Worm (Caenorhabditis elegans) whole organism, young adult: ENCODE measurements around the gene daz-1.

Source experiments
- B0019.2 ChIP-seq: fragments of 200-800 bp; sonication (Bioruptor generic); conservative IDR thresholded peaks from 2 replicates; pipeline ENCODE4 v1.3.6; 2022; ENCODE audit warnings: missing genetic modification reagents, missing genetic modification characterization, missing compliant biosample characterization
- B0035.1 ChIP-seq: sonication (generic microtip); optimal IDR thresholded peaks from 2 replicates; lab custom pipeline; 2016; ENCODE audit warnings: missing genetic modification characterization, mild to moderate bottlenecking, missing compliant biosample characterization, missing genotype, missing genetic modification reagents
- D2030.7 ChIP-seq: fragments of 200-800 bp; sonication (Bioruptor generic); IDR thresholded peaks from 2 replicates; pipeline ENCODE4 v1.3.6; 2022; ENCODE audit warnings: missing genetic modification reagents, missing genetic modification characterization, missing compliant biosample characterization
- F39B2.1 ChIP-seq: fragments of 200-800 bp; sonication (Bioruptor generic); IDR thresholded peaks from 2 replicates; pipeline ENCODE4 v1.3.6; 2022; ENCODE audit warnings: missing genetic modification reagents, missing genetic modification characterization, missing compliant biosample characterization
- F57A8.1 ChIP-seq: fragments of 200-800 bp; sonication (Bioruptor generic); optimal IDR thresholded peaks from 2 replicates; lab custom pipeline; 2018; ENCODE audit warnings: mild to moderate bottlenecking, missing genetic modification characterization, moderate library complexity, missing compliant biosample characterization
- F57C9.4 ChIP-seq: sonication (generic microtip); optimal IDR thresholded peaks from 2 replicates; lab custom pipeline; 2017; ENCODE audit warnings: mild to moderate bottlenecking, missing genetic modification characterization, missing compliant biosample characterization
- K11D2.4 ChIP-seq: fragments of 200-800 bp; sonication (Bioruptor generic); IDR thresholded peaks from 2 replicates; pipeline ENCODE4 v1.3.6; 2022; ENCODE audit warnings: missing genetic modification reagents, missing genetic modification characterization, missing compliant biosample characterization
- Y67H2A.10 ChIP-seq: fragments of 200-800 bp; sonication (Bioruptor generic); conservative IDR thresholded peaks from 2 replicates; pipeline ENCODE4 v1.3.6; 2022; ENCODE audit warnings: missing genetic modification reagents, missing genetic modification characterization, missing compliant biosample characterization
- Y79H2A.3 ChIP-seq: fragments of 200-800 bp; sonication (Bioruptor generic); conservative IDR thresholded peaks from 2 replicates; pipeline ENCODE4 v1.3.6; 2022; ENCODE audit warnings: missing genetic modification reagents, missing genetic modification characterization, missing compliant biosample characterization
- atf-7 ChIP-seq: sonication (generic microtip); optimal IDR thresholded peaks from 2 replicates; lab custom pipeline; 2017; ENCODE audit warnings: mild to moderate bottlenecking, missing genetic modification characterization, missing compliant biosample characterization
- attf-5 ChIP-seq: fragments of 200-800 bp; sonication (Bioruptor generic); optimal IDR thresholded peaks from 2 replicates; lab custom pipeline; 2018; ENCODE audit warnings: mild to moderate bottlenecking, missing genetic modification characterization, missing compliant biosample characterization
- cebp-1 ChIP-seq, 2 experiments: fragments of 200-800 bp in 1 of 2; sonication (Bioruptor generic) in 1 of 2; sonication (generic microtip) in 1 of 2; IDR thresholded peaks in 1 of 2; optimal IDR thresholded peaks in 1 of 2; 2 replicates each; pipeline versions ENCODE4 v1.3.6 to Lab custom; 2017 to 2022; ENCODE audit warnings: missing compliant biosample characterization in 2 of 2, missing genetic modification characterization in 2 of 2, mild to moderate bottlenecking in 1 of 2, missing genetic modification reagents in 1 of 2, moderate library complexity in 1 of 2
- cebp-2 ChIP-seq: fragments of 200-800 bp; sonication (Bioruptor generic); IDR thresholded peaks from 2 replicates; pipeline ENCODE4 v1.3.6; 2022; ENCODE audit warnings: missing genetic modification characterization, missing compliant biosample characterization
- ceh-91 ChIP-seq: fragments of 200-800 bp; sonication (Bioruptor generic); IDR thresholded peaks from 2 replicates; pipeline ENCODE4 v1.3.6; 2022; ENCODE audit warnings: missing genetic modification reagents, missing genetic modification characterization, missing compliant biosample characterization
- efl-1 ChIP-seq: fragments of 150-350 bp; optimal IDR thresholded peaks from 2 replicates; lab custom pipeline; 2014; ENCODE audit warnings: missing biosample characterization, missing genetic modification reagents, missing genetic modification characterization
- egl-18 ChIP-seq: fragments of 200-800 bp; sonication (Bioruptor generic); IDR thresholded peaks from 2 replicates; pipeline ENCODE4 v1.3.6; 2022; ENCODE audit warnings: missing genetic modification reagents, missing genetic modification characterization, missing compliant biosample characterization
- egrh-3 ChIP-seq: fragments of 200-800 bp; sonication (Bioruptor generic); IDR thresholded peaks from 2 replicates; pipeline ENCODE4 v1.3.6; 2022; ENCODE audit warnings: missing genetic modification reagents, missing genetic modification characterization, missing compliant biosample characterization
- ekl-4 ChIP-seq: fragments of 200-800 bp; sonication (Bioruptor generic); IDR thresholded peaks from 2 replicates; pipeline ENCODE4 v1.3.6; 2022; ENCODE audit warnings: missing genetic modification reagents, missing genetic modification characterization, missing compliant biosample characterization
- ets-4 ChIP-seq: fragments of 200-800 bp; sonication (Bioruptor generic); optimal IDR thresholded peaks from 2 replicates; lab custom pipeline; 2018; ENCODE audit warnings: mild to moderate bottlenecking, missing genetic modification characterization, missing compliant biosample characterization
- gei-17 ChIP-seq: fragments of 200-800 bp; sonication (Bioruptor generic); optimal IDR thresholded peaks from 2 replicates; lab custom pipeline; 2018; ENCODE audit warnings: mild to moderate bottlenecking, missing genetic modification characterization, missing compliant biosample characterization
- hlh-26 ChIP-seq: fragments of 200-800 bp; sonication (Bioruptor generic); conservative IDR thresholded peaks from 2 replicates; pipeline ENCODE4 v1.3.6; 2022; ENCODE audit warnings: missing genetic modification reagents, missing genetic modification characterization, missing compliant biosample characterization
- lag-1 ChIP-seq: fragments of 200-800 bp; sonication (Bioruptor generic); IDR thresholded peaks from 2 replicates; pipeline ENCODE4 v1.3.6; 2022; ENCODE audit warnings: missing genetic modification reagents, missing genetic modification characterization, missing compliant biosample characterization
- lin-26 ChIP-seq: fragments of 200-800 bp; sonication (Bioruptor generic); IDR thresholded peaks from 2 replicates; pipeline ENCODE4 v1.3.6; 2022; ENCODE audit warnings: missing genetic modification reagents, missing genetic modification characterization, missing compliant biosample characterization
- lin-35 ChIP-seq, 3 experiments: fragments of 150-350 bp in 2 of 3; sonication (generic microtip) in 1 of 3; optimal IDR thresholded peaks; 2 replicates each; lab custom pipeline; 2014 to 2018; ENCODE audit warnings: missing biosample characterization in 3 of 3, missing genetic modification characterization in 3 of 3, missing genetic modification reagents in 3 of 3
- lir-1 ChIP-seq: fragments of 200-800 bp; sonication (Bioruptor generic); conservative IDR thresholded peaks from 2 replicates; pipeline ENCODE4 v1.3.6; 2022; ENCODE audit warnings: missing genetic modification reagents, missing genetic modification characterization, missing compliant biosample characterization
- lsl-1 ChIP-seq: fragments of 200-800 bp; sonication (Bioruptor generic); optimal IDR thresholded peaks from 2 replicates; lab custom pipeline; 2018; ENCODE audit warnings: mild to moderate bottlenecking, missing genetic modification characterization, moderate library complexity, missing compliant biosample characterization
- madf-6 ChIP-seq: fragments of 200-800 bp; sonication (Bioruptor generic); IDR thresholded peaks from 2 replicates; pipeline ENCODE4 v1.3.6; 2022; ENCODE audit warnings: missing genetic modification reagents, missing genetic modification characterization, missing compliant biosample characterization
- mcd-1 ChIP-seq: fragments of 200-800 bp; sonication (Bioruptor generic); IDR thresholded peaks from 2 replicates; pipeline ENCODE4 v1.3.6; 2022; ENCODE audit warnings: missing genetic modification reagents, missing genetic modification characterization, missing compliant biosample characterization
- mxl-1 ChIP-seq: sonication (generic microtip); optimal IDR thresholded peaks from 2 replicates; lab custom pipeline; 2016; ENCODE audit warnings: missing genetic modification characterization, missing compliant biosample characterization
- nfyb-1 ChIP-seq: fragments of 200-800 bp; sonication (Bioruptor generic); IDR thresholded peaks from 2 replicates; pipeline ENCODE4 v1.3.6; 2022; ENCODE audit warnings: missing genetic modification reagents, missing genetic modification characterization, missing compliant biosample characterization
- nhr-90 ChIP-seq: sonication (generic microtip); optimal IDR thresholded peaks from 2 replicates; lab custom pipeline; 2016; ENCODE audit warnings: missing genotype, mild to moderate bottlenecking, missing genetic modification characterization, missing compliant biosample characterization
- sea-2 ChIP-seq: fragments of 200-800 bp; sonication (Bioruptor generic); IDR thresholded peaks from 2 replicates; pipeline ENCODE4 v1.3.6; 2022; ENCODE audit warnings: missing genetic modification characterization, missing compliant biosample characterization
- snpc-4 ChIP-seq, 5 experiments: fragments of 150-350 bp in 1 of 5; sonication (generic microtip) in 4 of 5; optimal IDR thresholded peaks; 2 replicates each; lab custom pipeline; 2014 to 2018; ENCODE audit warnings: missing genetic modification characterization in 5 of 5, missing biosample characterization in 3 of 5, antibody characterized with exemption in 2 of 5, mild to moderate bottlenecking in 2 of 5, missing compliant biosample characterization in 2 of 5, missing genotype in 2 of 5, moderate library complexity in 2 of 5, missing genetic modification reagents in 1 of 5
- somi-1 ChIP-seq: fragments of 200-800 bp; sonication (Bioruptor generic); optimal IDR thresholded peaks from 2 replicates; lab custom pipeline; 2018; ENCODE audit warnings: mild to moderate bottlenecking, missing genetic modification characterization, missing compliant biosample characterization
- tbp1 ChIP-seq: fragments of 200-800 bp; sonication (Bioruptor generic); optimal IDR thresholded peaks from 2 replicates; lab custom pipeline; 2018; ENCODE audit warnings: mild to moderate bottlenecking, missing genetic modification characterization, missing compliant biosample characterization
- xnd-1 ChIP-seq: sonication (generic microtip); optimal IDR thresholded peaks from 2 replicates; lab custom pipeline; 2016; ENCODE audit warnings: missing genotype, missing genetic modification reagents, missing genetic modification characterization, missing compliant biosample characterization
- ztf-18 ChIP-seq: sonication (generic microtip); optimal IDR thresholded peaks from 2 replicates; lab custom pipeline; 2016; ENCODE audit warnings: missing genotype, mild to moderate bottlenecking, missing genetic modification characterization, missing compliant biosample characterization
- ztf-22 ChIP-seq: fragments of 200-800 bp; sonication (Bioruptor generic); optimal IDR thresholded peaks from 2 replicates; lab custom pipeline; 2018; ENCODE audit warnings: mild to moderate bottlenecking, missing genetic modification characterization, moderate library complexity, missing compliant biosample characterization
- ztf-28 ChIP-seq: fragments of 200-800 bp; sonication (Bioruptor generic); IDR thresholded peaks from 2 replicates; pipeline ENCODE4 v1.3.6; 2022; ENCODE audit warnings: missing genetic modification reagents, missing genetic modification characterization, missing compliant biosample characterization

daz-1 gene

ce11 chrII:5497541-5497940, 41.4 kb downstream of the daz-1 start (continued):
- peak; percentile 44 for TF ChIP-seq xnd-1 (tag; lab: Kevin White, UChicago)
- TF ChIP-seq ztf-28 (GFP tag; lab: Robert Waterston, UW): no peak

DNA sequence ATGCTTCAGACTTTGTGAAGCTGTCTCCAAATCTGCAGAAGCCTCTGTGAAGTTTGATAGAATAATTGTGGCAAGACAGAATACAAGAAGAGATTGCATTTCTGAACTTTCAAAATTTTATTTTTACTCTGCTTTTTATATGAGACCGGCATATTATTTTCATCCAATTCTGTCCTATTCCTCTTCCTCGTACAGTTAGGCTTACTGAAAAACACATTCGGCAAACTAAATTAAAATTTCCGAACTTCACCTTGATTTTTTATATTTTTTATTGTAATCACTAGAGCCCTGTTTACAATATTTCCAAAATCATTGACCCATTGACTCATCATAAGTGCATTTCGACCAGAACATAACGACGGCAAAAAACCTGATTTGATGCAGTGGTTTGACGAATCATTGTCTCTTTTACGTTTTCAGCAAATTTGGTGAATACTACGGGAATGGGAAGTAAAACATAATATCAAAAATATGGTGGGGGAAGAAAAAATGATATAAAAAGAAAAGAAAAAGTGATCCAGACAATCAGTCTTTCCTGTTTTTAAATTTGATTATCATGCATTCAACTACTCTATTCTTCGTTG, 42.1 kb downstream of the daz-1 start, which contains the start of the genes suex-1 and F12A10.9:
Gene suex-1 (minus strand): TSS at position 101 of the 584 bp plus-strand sequence.
Gene F12A10.9 (plus strand): TSS at position 534 of the 584 bp plus-strand sequence.
- TF ChIP-seq lir-1 (GFP tag; lab: Robert Waterston, UW): no peak
- TF ChIP-seq lin-26 (GFP tag; lab: Robert Waterston, UW): no peak
- TF ChIP-seq ceh-91 (GFP tag; lab: Robert Waterston, UW): no peak
- no peak for TF ChIP-seq lsl-1 (GFP tag; lab: Kevin White, UChicago)
- no peak for TF ChIP-seq D2030.7 (GFP tag; lab: Robert Waterston, UW)
- no peak for TF ChIP-seq mxl-1 (tag; lab: Kevin White, UChicago)
- TF ChIP-seq atf-7 (tag; lab: Kevin White, UChicago): no peak
- TF ChIP-seq hlh-26 (GFP tag; lab: Robert Waterston, UW): no peak
- TF ChIP-seq ztf-18 (tag; lab: Kevin White, UChicago): no peak
- TF ChIP-seq B0035.1 (tag; lab: Kevin White, UChicago): no peak
- no peak for TF ChIP-seq Y67H2A.10
- TF ChIP-seq nfyb-1 (GFP tag; lab: Robert Waterston, UW): no peak
- no peak for TF ChIP-seq B0019.2
- TF ChIP-seq sea-2: no peak
- TF ChIP-seq madf-6: no peak

- no peak for TF ChIP-seq egrh-3 (GFP tag; lab: Robert Waterston, UW)
- TF ChIP-seq ekl-4: no peak
- TF ChIP-seq attf-5 (GFP tag; lab: Kevin White, UChicago): no peak
- TF ChIP-seq ztf-22 (GFP tag; lab: Kevin White, UChicago): no peak
- TF ChIP-seq lin-35 (GFP tag; optimal IDR thresholded peaks at IDR 0.05; lab: Kevin White, UChicago): no peak
- no peak for TF ChIP-seq cebp-1 (GFP tag; IDR thresholded peaks at IDR 0.05; lab: Robert Waterston, UW)
- no peak for TF ChIP-seq cebp-1 (tag; optimal IDR thresholded peaks at IDR 0.05; lab: Kevin White, UChicago)
- no peak for TF ChIP-seq F57A8.1
- no peak for TF ChIP-seq cebp-2 (GFP tag; lab: Robert Waterston, UW)
These were observed 44.4 kb downstream of the daz-1 start, which contains the start of gene fzy-1 for ce11 chrII:5500470-5500869. Gene fzy-1, plus strand, starts transcription at chrII:5500770.

DNA sequence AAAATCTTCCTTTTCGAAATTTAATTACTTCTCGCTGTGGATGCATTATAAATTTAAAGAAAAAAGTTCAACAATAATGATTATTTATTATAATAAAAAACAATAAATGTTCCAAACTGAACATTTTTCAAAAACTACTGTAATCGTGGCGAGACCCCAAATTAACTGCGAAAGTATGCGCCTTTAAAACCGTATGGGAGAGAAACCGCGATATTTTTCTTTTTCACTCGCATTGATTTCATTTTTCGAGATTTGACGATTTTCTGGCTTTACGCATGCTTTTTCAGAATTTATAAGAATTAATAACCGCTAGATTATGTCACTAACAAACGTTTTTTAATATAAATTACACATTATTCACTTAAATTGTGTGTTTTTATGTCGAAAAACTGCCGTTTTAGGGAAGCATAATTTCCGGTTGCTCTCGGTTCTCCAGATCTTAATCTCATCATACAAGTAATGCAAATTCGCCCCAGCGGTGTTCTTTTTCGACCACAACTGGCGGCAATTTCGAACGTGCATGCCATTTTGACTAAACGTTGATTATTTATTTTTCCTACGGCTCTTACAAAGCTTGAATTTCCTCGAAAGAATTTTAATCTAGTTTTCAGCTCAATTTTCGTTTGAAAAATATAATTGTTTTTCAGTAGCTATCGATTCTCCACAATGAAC, 45.0 kb downstream of the daz-1 start, which contains the start of gene F12A10.8:
Gene F12A10.8 (minus strand): TSS at position 79 of the 672 bp plus-strand sequence.
- TF ChIP-seq Y79H2A.3 (GFP tag; lab: Robert Waterston, UW) (no peak), sea-2 (no peak), somi-1 (GFP tag; lab: Kevin White, UChicago) (no peak), cebp-1 (GFP tag; IDR thresholded peaks at IDR 0.05; lab: Robert Waterston, UW) (no peak), cebp-1 (tag; optimal IDR thresholded peaks at IDR 0.05; lab: Kevin White, UChicago) (no peak), gei-17 (GFP tag; lab: Kevin White, UChicago) (no peak), madf-6 (peak; percentile 87), tbp1 (GFP tag; lab: Kevin White, UChicago) (no peak), lin-35 (GFP tag; optimal IDR thresholded peaks at IDR 0.05; lab: Kevin White, UChicago) (peak in 1 of 3 experiments; percentile 60), lag-1 (GFP tag; lab: Robert Waterston, UW) (no peak), K11D2.4 (GFP tag; lab: Robert Waterston, UW) (no peak), efl-1 (peak; percentile 80), ets-4 (GFP tag; lab: Kevin White, UChicago) (no peak), lsl-1 (GFP tag; lab: Kevin White, UChicago) (peak; percentile 93), F57A8.1 (no peak), ztf-18 (tag; lab: Kevin White, UChicago) (no peak), nhr-90 (tag; lab: Kevin White, UChicago) (no peak), F39B2.1 (GFP tag; lab: Robert Waterston, UW) (no peak), snpc-4 (GFP tag; optimal IDR thresholded peaks at IDR 0.05; lab: Kevin White, UChicago) (peak; percentile 22), snpc-4 (tag; optimal IDR thresholded peaks at IDR 0.05; lab: Kevin White, UChicago) (no peak), mcd-1 (peak; percentile 46; the same call in 1 of the 2 replicates), ztf-22 (GFP tag; lab: Kevin White, UChicago) (no peak), mxl-1 (tag; lab: Kevin White, UChicago) (no peak), egl-18 (no peak), F57C9.4 (tag; lab: Kevin White, UChicago) (no peak)
